Fruit fly (Drosophila melanogaster): ENCODE data around the gene CG46383.
A peak's percentile ranks its signal among the peaks of the same experiment; 100 is the strongest.

Gene CG46383

dm6 chr3R:15965169-15965568, 14.4 kb upstream of the CG46383 start, which contains the start of the genes CG32856 and Rbf2 (continued):
- TF ChIP-seq MBD-R2 (GFP tag; IDR thresholded peaks at IDR 0.05), result peak; percentile 91
- TF ChIP-seq sd (tag; optimal IDR thresholded peaks at IDR 0.05), result no peak
- no peak for TF ChIP-seq p53 (GFP tag; optimal IDR thresholded peaks at IDR 0.05)
- no peak for TF ChIP-seq HHEX (GFP tag; optimal IDR thresholded peaks at IDR 0.05)
- no peak for TF ChIP-seq oc (tag; optimal IDR thresholded peaks at IDR 0.05)
- peak; percentile 73 for TF ChIP-seq vnd (GFP tag; IDR thresholded peaks at IDR 0.05; ENCODE audit: partially characterized antibody)
- peak; percentile 88 for TF ChIP-seq bbx (GFP tag; IDR thresholded peaks at IDR 0.05; ENCODE audit: partially characterized antibody)
- peak; percentile 92 for TF ChIP-seq CG30403 (GFP tag; optimal IDR thresholded peaks at IDR 0.05)
- TF ChIP-seq nerfin-1 (tag; optimal IDR thresholded peaks at IDR 0.05), result peak; percentile 75
- TF ChIP-seq CG43689 (GFP tag; IDR thresholded peaks at IDR 0.05), result 0 out of 2 replicates have a peak, but pooled peaks have one; percentile 4
- no peak for TF ChIP-seq Gsc (GFP tag; IDR thresholded peaks at IDR 0.05)
- TF ChIP-seq CG30431 (GFP tag; optimal IDR thresholded peaks at IDR 0.05), result no peak
- peak; percentile 86 for TF ChIP-seq Atf6 (GFP tag; IDR thresholded peaks at IDR 0.05)
- TF ChIP-seq Xbp1 (GFP tag; optimal IDR thresholded peaks at IDR 0.05), result peak; percentile 88
- TF ChIP-seq CG34224 (GFP tag; IDR thresholded peaks at IDR 0.05; ENCODE audit: partially characterized antibody), result peak; percentile 75
- peak; percentile 34 for TF ChIP-seq CG3065 (GFP tag; optimal IDR thresholded peaks at IDR 0.05)
- no peak for TF ChIP-seq CG11093 (GFP tag; IDR thresholded peaks at IDR 0.05)
- TF ChIP-seq zf30C (GFP tag; optimal IDR thresholded peaks at IDR 0.05), result no peak
- TF ChIP-seq Six4 (GFP tag; optimal IDR thresholded peaks at IDR 0.05), result peak; percentile 48
- TF ChIP-seq tio (GFP tag; optimal IDR thresholded peaks at IDR 0.05), result no peak
- TF ChIP-seq CG1792 (GFP tag; optimal IDR thresholded peaks at IDR 0.05), result no peak
- peak; percentile 87 for TF ChIP-seq esg (GFP tag; conservative IDR thresholded peaks at IDR 0.05)
- no peak for TF ChIP-seq CG17568 (GFP tag; optimal IDR thresholded peaks at IDR 0.05)
- no peak for TF ChIP-seq CG11456 (GFP tag; IDR thresholded peaks at IDR 0.05)
- TF ChIP-seq nerfin-2 (GFP tag; IDR thresholded peaks at IDR 0.05; ENCODE audit: partially characterized antibody), result peak; percentile 93
- TF ChIP-seq CG11085 (GFP tag; IDR thresholded peaks at IDR 0.05), result no peak
- peak; percentile 90 for TF ChIP-seq sug (tag; optimal IDR thresholded peaks at IDR 0.05)
- peak; percentile 37 for TF ChIP-seq CG10654 (GFP tag; optimal IDR thresholded peaks at IDR 0.05)
- TF ChIP-seq fd102C (GFP tag; optimal IDR thresholded peaks at IDR 0.05), result no peak
- TF ChIP-seq ash1 (GFP tag; optimal IDR thresholded peaks at IDR 0.05), result no peak
- TF ChIP-seq bcd (GFP tag; optimal IDR thresholded peaks at IDR 0.05), result no peak
- peak; percentile 52 for TF ChIP-seq CG2712 (tag; optimal IDR thresholded peaks at IDR 0.05)
- peak; percentile 43 for TF ChIP-seq Fer3 (tag; optimal IDR thresholded peaks at IDR 0.05)
- no peak for TF ChIP-seq gcm (GFP tag; optimal IDR thresholded peaks at IDR 0.05)
- peak; percentile 38 for TF ChIP-seq cato (GFP tag; optimal IDR thresholded peaks at IDR 0.05; ENCODE audit: borderline replicate concordance)
- 0 out of 3 replicates have a peak, but pooled peaks have one; percentile 16 for TF ChIP-seq CG7357 (GFP tag; IDR thresholded peaks at IDR 0.05)
- no peak for TF ChIP-seq Trl (optimal IDR thresholded peaks at IDR 0.05)
- peak; percentile 54 for TF ChIP-seq Trl (GFP tag; optimal IDR thresholded peaks at IDR 0.05)
- no peak for TF ChIP-seq CG1832 (GFP tag; optimal IDR thresholded peaks at IDR 0.05)
- TF ChIP-seq CG31365 (tag; optimal IDR thresholded peaks at IDR 0.05), result no peak
- no peak for TF ChIP-seq cwo (GFP tag; optimal IDR thresholded peaks at IDR 0.05)
- no peak for TF ChIP-seq Doc2 (GFP tag; IDR thresholded peaks at IDR 0.05)
- TF ChIP-seq Sin3A (optimal IDR thresholded peaks at IDR 0.05), result peak; percentile 27
- no peak for TF ChIP-seq D19B (GFP tag; optimal IDR thresholded peaks at IDR 0.05)
- peak; percentile 90 for TF ChIP-seq tna (GFP tag; IDR thresholded peaks at IDR 0.05; ENCODE audit: partially characterized antibody)
- TF ChIP-seq CG4424 (GFP tag; optimal IDR thresholded peaks at IDR 0.05), result peak; percentile 63
- TF ChIP-seq CG8388 (GFP tag; optimal IDR thresholded peaks at IDR 0.05), result peak; percentile 79
- no peak for TF ChIP-seq ham (GFP tag; IDR thresholded peaks at IDR 0.05)
- peak; percentile 85 for TF ChIP-seq HLH54F (GFP tag; optimal IDR thresholded peaks at IDR 0.05)
- peak; percentile 57 for TF ChIP-seq CG16815 (GFP tag; optimal IDR thresholded peaks at IDR 0.05)
- no peak for TF ChIP-seq CG6683 (GFP tag; optimal IDR thresholded peaks at IDR 0.05)

Measured in whole organism, embryonic.